Worm (Caenorhabditis elegans) whole organism, L4/young adult: ENCODE data around the gene F43C11.12.

ENCODE experiments used
- W03F9.2 ChIP-seq: fragments of 150-350 bp; optimal IDR thresholded peaks from 2 replicates; lab custom pipeline; 2014; ENCODE audit warnings: missing biosample characterization, missing genetic modification characterization
- dao-5 ChIP-seq: sonication (generic microtip); optimal IDR thresholded peaks from 2 replicates; lab custom pipeline; 2016; ENCODE audit warnings: missing genotype, missing genetic modification characterization, moderate library complexity, missing compliant biosample characterization
- him-1 ChIP-seq: sonication (generic microtip); optimal IDR thresholded peaks from 2 replicates; lab custom pipeline; 2016; ENCODE audit warnings: missing genotype, missing genetic modification reagents, missing genetic modification characterization, missing compliant biosample characterization

The F43C11.12 gene

DNA sequence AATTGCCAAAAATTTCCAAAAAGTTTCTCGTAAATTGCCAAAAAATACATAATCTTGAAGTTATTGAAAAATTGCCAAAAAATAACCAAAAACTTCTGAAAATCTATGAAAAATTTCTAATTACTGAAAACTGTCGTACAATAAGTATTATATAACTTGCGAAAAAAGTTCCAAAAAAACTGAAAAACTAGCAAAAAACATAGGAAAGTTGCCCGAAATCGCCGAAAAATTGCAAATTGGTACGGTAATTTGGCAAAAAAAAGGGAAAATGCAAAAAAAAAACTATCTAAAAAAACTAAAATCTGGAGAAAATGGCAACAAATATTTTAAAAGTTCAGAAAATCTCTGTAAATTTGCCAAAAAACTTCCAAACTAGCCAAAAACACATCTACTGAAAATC, 25.0 kb downstream of the F43C11.12 start, which contains the start of gene enri-1:
enri-1 (minus strand) TSS at position 101 of the 400 bp plus-strand sequence.
- TF ChIP-seq W03F9.2 (tag; lab: Kevin White, UChicago) (no peak), him-1 (tag; lab: Kevin White, UChicago) (no peak), dao-5 (tag; lab: Kevin White, UChicago) (no peak)

DNA sequence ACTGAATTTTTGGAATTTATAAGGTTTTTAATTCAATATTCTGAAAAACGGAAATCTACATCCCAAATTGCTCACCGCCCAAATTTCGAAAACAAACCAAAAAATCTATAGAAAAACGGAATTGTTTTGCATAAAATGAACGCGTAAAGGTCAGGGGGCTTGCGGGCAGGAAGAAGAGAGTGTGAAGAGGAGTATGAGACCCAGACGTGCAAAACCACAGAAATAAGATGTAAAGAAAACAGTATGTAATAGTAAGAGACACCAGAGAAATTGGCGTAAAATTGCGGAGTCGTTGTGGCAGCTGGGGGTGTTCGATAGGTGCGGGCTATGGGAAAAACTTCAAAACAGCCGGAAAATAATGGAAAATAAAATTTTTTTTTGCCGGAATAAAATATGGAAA, 25.5 kb downstream of the F43C11.12 start:
- TF ChIP-seq him-1 (tag; lab: Kevin White, UChicago) (no peak), W03F9.2 (tag; lab: Kevin White, UChicago) (no peak), dao-5 (tag; lab: Kevin White, UChicago) (no peak)

DNA sequence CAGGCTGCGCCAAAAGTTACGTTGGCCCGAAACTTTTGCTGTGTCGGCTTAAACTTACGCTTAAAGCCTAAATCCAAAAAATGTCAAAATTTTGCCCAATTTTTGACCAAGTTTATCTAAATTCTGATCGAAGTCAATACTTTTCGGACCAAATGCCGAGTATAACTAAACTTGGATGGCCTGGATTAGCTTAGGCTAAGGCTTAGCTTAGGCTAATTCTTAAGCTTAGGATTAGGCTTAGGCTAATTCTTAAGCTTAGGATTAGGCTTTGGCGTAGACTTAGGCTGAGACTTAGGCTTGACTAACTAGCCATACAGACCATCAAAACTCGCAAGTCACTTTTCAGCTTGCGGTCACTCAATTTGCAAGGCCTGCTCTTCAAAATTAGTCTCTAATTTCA, 30.3 kb downstream of the F43C11.12 start:
- TF ChIP-seq him-1 (tag; lab: Kevin White, UChicago): no peak
- no peak for TF ChIP-seq W03F9.2 (tag; lab: Kevin White, UChicago)
- TF ChIP-seq dao-5 (tag; lab: Kevin White, UChicago): no peak

DNA sequence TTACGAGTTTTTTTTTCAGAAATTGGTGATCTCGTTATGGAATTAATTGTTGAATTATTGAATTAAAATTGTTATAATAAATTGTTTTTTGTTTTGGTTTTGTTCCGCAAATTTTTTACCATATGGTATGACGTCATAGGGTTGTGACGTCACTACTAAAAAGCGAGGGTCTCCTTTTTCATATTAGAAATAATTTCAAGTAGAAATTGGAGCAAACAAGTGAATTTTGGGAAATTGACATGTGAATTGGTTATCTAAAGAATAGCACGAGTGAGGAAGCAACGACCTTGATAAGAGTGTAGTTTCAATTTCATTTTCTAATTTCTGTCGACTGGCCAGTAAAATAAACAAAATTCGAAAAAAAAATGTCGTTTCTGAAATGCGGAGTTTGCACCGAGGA, 31.0 kb downstream of the F43C11.12 start, which contains the start of gene F43C11.7:
F43C11.7 (plus strand) TSS at position 326 of the 400 bp plus-strand sequence.
- TF ChIP-seq W03F9.2 (tag; lab: Kevin White, UChicago) (no peak), dao-5 (tag; lab: Kevin White, UChicago) (no peak), him-1 (tag; lab: Kevin White, UChicago) (no peak)

DNA sequence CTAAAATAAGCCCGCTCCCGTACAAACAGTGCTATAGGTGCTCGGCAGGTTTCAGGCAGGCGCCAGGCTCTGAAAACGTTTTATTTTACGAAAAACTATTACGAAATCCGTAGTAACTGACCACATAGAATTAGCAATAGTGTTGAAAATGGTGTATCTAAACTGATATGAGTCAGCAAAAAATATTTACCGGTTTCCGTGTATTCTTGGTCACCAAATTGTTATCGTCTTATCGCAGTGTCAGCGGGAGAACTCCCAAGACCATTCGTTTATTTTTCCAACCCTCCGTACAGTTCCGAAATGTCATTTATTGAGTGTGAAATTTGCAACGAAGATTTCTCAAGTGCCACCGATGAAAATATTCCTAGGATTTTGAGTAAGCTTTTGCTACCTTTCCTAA, 34.3 kb downstream of the F43C11.12 start, which contains the start of gene F43C11.8:
F43C11.8 (plus strand) TSS at position 301 of the 400 bp plus-strand sequence.
- TF ChIP-seq him-1 (tag; lab: Kevin White, UChicago): no peak
- no peak for TF ChIP-seq dao-5 (tag; lab: Kevin White, UChicago)
- TF ChIP-seq W03F9.2 (tag; lab: Kevin White, UChicago): no peak

DNA sequence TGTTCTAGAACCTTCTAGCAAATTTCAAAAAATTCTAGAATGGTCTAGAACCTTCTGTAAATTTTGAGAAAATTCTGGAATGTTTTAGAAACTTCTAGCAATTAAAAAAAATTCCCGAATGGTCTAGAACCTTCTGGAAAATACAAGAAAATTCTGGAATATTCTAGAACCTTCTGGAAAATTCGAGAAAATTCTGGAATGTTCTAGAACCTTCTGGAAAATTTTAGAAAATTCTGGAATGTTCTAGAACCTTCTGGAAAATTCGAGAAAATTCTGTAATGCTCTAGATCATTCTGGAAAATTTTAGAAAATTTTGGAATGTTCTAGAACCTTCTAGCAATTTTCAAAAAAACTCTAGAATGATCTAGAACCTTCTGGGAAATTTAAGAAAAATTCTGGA, 36.1 kb downstream of the F43C11.12 start:
- TF ChIP-seq W03F9.2 (tag; lab: Kevin White, UChicago) (no peak), him-1 (tag; lab: Kevin White, UChicago) (no peak), dao-5 (tag; lab: Kevin White, UChicago) (no peak)

DNA sequence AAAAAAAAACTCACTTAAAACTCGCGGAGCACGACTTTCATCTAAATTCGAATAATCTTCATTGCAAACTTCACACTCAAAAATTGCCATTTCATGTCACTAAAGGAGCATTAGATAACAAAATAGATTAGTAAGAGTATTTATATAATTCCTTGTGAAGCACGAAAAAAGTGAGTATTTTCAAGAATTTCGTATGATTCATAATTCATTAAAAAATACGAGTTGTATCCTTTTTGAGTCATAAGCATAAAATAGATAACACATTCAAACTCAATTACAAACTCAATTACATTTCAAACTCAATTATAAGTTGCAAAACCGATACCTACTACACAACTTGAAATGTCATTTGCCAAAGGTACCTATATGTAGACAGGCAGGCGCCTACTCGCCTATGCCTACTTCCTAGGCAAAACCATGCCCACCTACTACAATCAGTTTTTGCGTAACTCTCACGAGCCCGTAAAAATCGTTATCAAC, 37.5 kb downstream of the F43C11.12 start, which contains the start of the genes ZK1240.8 and ZK1240.1:
ZK1240.8 (minus strand) TSS at position 101 of the 480 bp plus-strand sequence.
ZK1240.1 (plus strand) TSS at position 430 of the 480 bp plus-strand sequence.
- no peak for TF ChIP-seq W03F9.2 (tag; lab: Kevin White, UChicago)
- no peak for TF ChIP-seq him-1 (tag; lab: Kevin White, UChicago)
- no peak for TF ChIP-seq dao-5 (tag; lab: Kevin White, UChicago)

DNA sequence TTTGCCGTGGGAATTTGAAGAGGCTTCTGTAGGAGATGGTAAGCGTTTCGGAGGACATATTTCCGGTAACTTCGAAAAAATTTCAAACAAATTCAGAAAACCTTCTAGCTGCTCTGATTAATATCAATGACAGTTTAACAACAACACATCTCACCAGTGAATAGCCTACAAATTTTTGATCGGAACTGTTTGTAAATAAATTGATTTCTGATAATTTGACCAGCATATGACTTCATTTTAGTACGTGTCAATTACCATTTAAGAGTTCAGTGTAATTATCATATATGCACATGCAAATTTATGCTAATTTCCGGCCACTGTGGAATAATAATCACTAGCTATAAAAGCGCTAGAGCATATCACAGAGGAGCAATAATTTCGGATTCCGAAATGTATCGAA, 41.6 kb downstream of the F43C11.12 start, which contains the start of gene ZK1240.11:
ZK1240.11 (plus strand) TSS at position 301 of the 400 bp plus-strand sequence.
- TF ChIP-seq dao-5 (tag; lab: Kevin White, UChicago): no peak
- no peak for TF ChIP-seq W03F9.2 (tag; lab: Kevin White, UChicago)
- no peak for TF ChIP-seq him-1 (tag; lab: Kevin White, UChicago)

DNA sequence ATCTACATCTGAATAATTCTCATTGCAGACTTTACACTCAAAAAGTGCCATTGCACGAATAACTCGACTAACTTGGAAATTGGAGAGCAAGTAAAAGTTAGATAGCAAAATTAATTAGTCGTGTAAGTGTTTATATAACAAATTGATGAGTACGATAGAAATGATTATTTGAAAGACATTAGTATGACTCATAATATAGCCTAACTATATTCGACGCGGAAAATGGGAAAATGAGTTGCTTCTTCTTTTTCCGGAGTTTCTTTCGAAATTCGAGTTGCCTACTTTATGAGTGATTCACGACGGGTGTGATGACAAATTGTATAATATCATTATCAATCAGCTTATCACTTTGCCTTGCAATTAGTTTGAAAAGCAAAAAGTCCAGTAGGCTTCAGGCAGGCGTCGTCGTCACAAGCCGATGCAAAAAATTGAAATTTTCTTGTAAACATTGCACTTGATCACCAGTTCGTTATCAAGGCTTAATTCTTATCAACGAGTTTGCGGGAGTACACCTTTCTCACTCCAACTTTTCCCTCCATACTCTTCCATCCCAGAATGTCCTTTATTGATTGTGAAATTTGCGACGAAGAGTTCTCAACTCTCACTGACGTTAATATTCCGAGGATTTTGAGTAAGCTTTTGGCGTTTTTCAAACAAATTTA, 43.5 kb downstream of the F43C11.12 start, which contains the start of the genes ZK1240.6 and ZK1240.2:
ZK1240.6 (minus strand) TSS at position 51 of the 662 bp plus-strand sequence.
ZK1240.2 (plus strand) TSS at position 520 of the 662 bp plus-strand sequence.
- no peak for TF ChIP-seq him-1 (tag; lab: Kevin White, UChicago)
- TF ChIP-seq W03F9.2 (tag; lab: Kevin White, UChicago): no peak
- TF ChIP-seq dao-5 (tag; lab: Kevin White, UChicago): no peak

DNA sequence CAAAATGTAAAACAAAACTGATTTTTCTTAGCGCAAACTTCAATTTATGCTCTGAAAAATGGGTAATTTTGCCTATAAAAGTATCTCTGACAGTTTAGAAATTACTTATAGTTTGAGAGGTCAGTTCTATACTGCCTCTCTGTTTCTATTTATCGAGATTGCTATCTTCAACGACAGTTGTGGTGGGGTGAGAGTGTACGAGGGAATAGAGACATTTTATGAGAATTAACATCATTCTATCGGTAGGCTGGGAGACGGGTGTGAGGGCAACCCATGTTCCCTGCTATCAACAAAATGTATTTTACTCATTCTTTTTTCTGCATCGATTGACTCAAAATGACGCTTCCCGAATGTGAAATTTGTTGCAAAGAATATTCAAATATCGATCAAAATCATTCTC, 46.4 kb downstream of the F43C11.12 start, which contains the start of gene ZK1240.3:
ZK1240.3 (plus strand) TSS at position 238 of the 400 bp plus-strand sequence.
- TF ChIP-seq W03F9.2 (tag; lab: Kevin White, UChicago) (no peak), dao-5 (tag; lab: Kevin White, UChicago) (no peak), him-1 (tag; lab: Kevin White, UChicago) (no peak)

DNA sequence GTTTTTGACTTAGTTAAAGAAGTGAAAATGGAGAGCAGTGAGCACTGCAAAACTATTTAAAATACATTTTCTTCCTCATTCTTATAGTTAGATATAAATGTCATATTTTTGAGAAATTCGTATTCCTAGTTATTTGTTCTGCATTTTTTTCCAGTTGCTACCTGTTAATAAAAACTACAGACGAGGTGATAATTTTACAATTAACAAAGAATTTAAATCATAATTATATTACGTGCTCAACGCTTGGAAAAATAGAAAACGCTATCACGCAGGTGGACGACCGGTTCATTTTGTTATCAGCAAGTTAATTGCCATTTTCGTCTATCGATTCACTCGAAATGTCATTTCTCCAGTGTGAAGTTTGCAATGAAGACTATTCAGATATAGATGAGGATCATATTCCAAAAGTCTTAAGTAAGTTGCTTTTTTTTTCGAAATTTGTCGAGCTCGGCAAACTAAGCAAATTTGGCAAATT, 48.6 kb downstream of the F43C11.12 start, which contains the start of the genes ZK1240.5 and ZK1240.9:
ZK1240.5 (minus strand) TSS at position 51 of the 475 bp plus-strand sequence.
ZK1240.9 (plus strand) TSS at position 307 of the 475 bp plus-strand sequence.
- no peak for TF ChIP-seq dao-5 (tag; lab: Kevin White, UChicago)
- TF ChIP-seq him-1 (tag; lab: Kevin White, UChicago): no peak
- TF ChIP-seq W03F9.2 (tag; lab: Kevin White, UChicago): no peak
